Fruit fly (Drosophila melanogaster) whole organism, pupa: ENCODE data around the gene Gprk2.

ENCODE experiments used
- CG10348 ChIP-seq: fragments of 200-800 bp; sonication (Bioruptor generic); IDR thresholded peaks from 2 replicates; pipeline ENCODE4 v1.3.6; 2022; ENCODE audit warnings: missing biosample characterization, missing genetic modification characterization
- CG12605 ChIP-seq: fragments of 200-800 bp; sonication (Bioruptor generic); IDR thresholded peaks from 2 replicates; pipeline ENCODE4 v1.3.6; 2022; ENCODE audit warnings: missing biosample characterization, missing genetic modification characterization
- CG13204 ChIP-seq: fragments of 200-800 bp; sonication (Bioruptor generic); optimal IDR thresholded peaks from 2 replicates; lab custom pipeline; 2018; ENCODE audit warnings: missing biosample characterization, mild to moderate bottlenecking, missing genetic modification characterization, moderate library complexity
- CG14655 ChIP-seq: fragments of 200-800 bp; sonication (Bioruptor generic); optimal IDR thresholded peaks from 3 replicates; lab custom pipeline; 2017; ENCODE audit warnings: mild to moderate bottlenecking, missing biosample characterization, missing genetic modification reagents, missing genetic modification characterization
- CG15710 ChIP-seq: fragments of 200-800 bp; sonication (Bioruptor generic); optimal IDR thresholded peaks from 2 replicates; lab custom pipeline; 2018; ENCODE audit warnings: missing biosample characterization, mild to moderate bottlenecking, missing genetic modification characterization, moderate library complexity
- CG17806 ChIP-seq: fragments of 200-800 bp; sonication (Bioruptor generic); optimal IDR thresholded peaks from 2 replicates; lab custom pipeline; 2018; ENCODE audit warnings: missing biosample characterization, mild to moderate bottlenecking, missing genetic modification characterization, moderate library complexity
- CG32121 ChIP-seq: fragments of 200-800 bp; sonication (Bioruptor generic); IDR thresholded peaks from 2 replicates; pipeline ENCODE4 v1.3.6; 2022; ENCODE audit warnings: missing biosample characterization, missing genetic modification characterization
- CG34367 ChIP-seq: fragments of 200-800 bp; sonication (Bioruptor generic); optimal IDR thresholded peaks from 2 replicates; lab custom pipeline; 2018; ENCODE audit warnings: missing biosample characterization, mild to moderate bottlenecking, missing genetic modification characterization
- CG4496 ChIP-seq: fragments of 200-800 bp; sonication (Bioruptor generic); IDR thresholded peaks from 3 replicates; pipeline ENCODE4 v1.3.6; 2022; ENCODE audit warnings: missing biosample characterization, missing genetic modification characterization
- CG8159 ChIP-seq: fragments of 200-800 bp; sonication (Bioruptor generic); optimal IDR thresholded peaks from 3 replicates; lab custom pipeline; 2018; ENCODE audit warnings: missing biosample characterization, mild to moderate bottlenecking, missing genetic modification characterization, moderate library complexity
- CG8301 ChIP-seq: fragments of 200-800 bp; sonication (Bioruptor generic); optimal IDR thresholded peaks from 2 replicates; lab custom pipeline; 2018; ENCODE audit warnings: missing biosample characterization, mild to moderate bottlenecking, missing genetic modification characterization
- CG9948 ChIP-seq: fragments of 200-800 bp; sonication (Bioruptor generic); optimal IDR thresholded peaks from 2 replicates; lab custom pipeline; 2018; ENCODE audit warnings: missing biosample characterization, mild to moderate bottlenecking, missing genetic modification characterization, moderate library complexity
- D1 ChIP-seq: fragments of 200-800 bp; sonication (Bioruptor generic); optimal IDR thresholded peaks from 2 replicates; lab custom pipeline; 2018; ENCODE audit warnings: missing biosample characterization, mild to moderate bottlenecking, missing genetic modification characterization, moderate library complexity
- EcR ChIP-seq: fragments of 200-800 bp; sonication (Bioruptor generic); optimal IDR thresholded peaks from 3 replicates; lab custom pipeline; 2019; ENCODE audit warnings: missing biosample characterization, missing genetic modification characterization, mild to moderate bottlenecking, moderate library complexity, missing genetic modification reagents
- Ets98B ChIP-seq: fragments of 200-800 bp; sonication (Bioruptor generic); IDR thresholded peaks from 2 replicates; pipeline ENCODE4 v1.3.6; 2022; ENCODE audit warnings: missing biosample characterization, missing genetic modification characterization
- Pif1A ChIP-seq: fragments of 200-800 bp; sonication (Bioruptor generic); optimal IDR thresholded peaks from 3 replicates; lab custom pipeline; 2016; ENCODE audit warnings: missing biosample characterization, missing genetic modification characterization
- Pif1B ChIP-seq: fragments of 200-800 bp; sonication (Bioruptor generic); optimal IDR thresholded peaks from 3 replicates; lab custom pipeline; 2016; ENCODE audit warnings: missing biosample characterization, missing genetic modification characterization
- Snoo ChIP-seq: fragments of 200-800 bp; sonication (Bioruptor generic); optimal IDR thresholded peaks from 3 replicates; lab custom pipeline; 2017; ENCODE audit warnings: missing biosample characterization, mild to moderate bottlenecking, missing genetic modification characterization, inconsistent platforms
- fd96Ca ChIP-seq: fragments of 200-800 bp; sonication (Bioruptor generic); IDR thresholded peaks from 3 replicates; pipeline ENCODE4 v1.3.6; 2022; ENCODE audit warnings: missing biosample characterization, missing genetic modification characterization
- gl ChIP-seq: fragments of 200-800 bp; sonication (Bioruptor generic); optimal IDR thresholded peaks from 2 replicates; lab custom pipeline; 2018; ENCODE audit warnings: missing biosample characterization, mild to moderate bottlenecking, missing genetic modification characterization
- rn ChIP-seq: fragments of 200-800 bp; sonication (Bioruptor generic); IDR thresholded peaks from 2 replicates; pipeline ENCODE4 v1.3.6; 2022; ENCODE audit warnings: missing biosample characterization, missing genetic modification characterization

Gprk2 gene

dm6 chr3R:31482117-31482516 is 77.1 kb downstream of the Gprk2 start:
- no peak for TF ChIP-seq D1 (tag; lab: Kevin White, UChicago)
- no peak for TF ChIP-seq gl (tag; lab: Kevin White, UChicago)
- TF ChIP-seq CG13204 = no peak
- peak; percentile 68 for TF ChIP-seq CG14655 (GFP tag; lab: Kevin White, UChicago)
- TF ChIP-seq CG12605 (GFP tag; lab: Robert Waterston, UW) = peak; percentile 54
- peak; percentile 68 for TF ChIP-seq Pif1A (GFP tag; lab: Kevin White, UChicago)
- TF ChIP-seq rn (GFP tag; lab: Robert Waterston, UW) = no peak
- TF ChIP-seq Ets98B (GFP tag; lab: Robert Waterston, UW) = peak; percentile 76
- peak; percentile 70 for TF ChIP-seq CG8301 (tag; lab: Kevin White, UChicago)
- TF ChIP-seq CG17806 (tag; lab: Kevin White, UChicago) = no peak
- TF ChIP-seq EcR (GFP tag; lab: Kevin White, UChicago) = no peak
- no peak for TF ChIP-seq Snoo (tag; lab: Kevin White, UChicago)
- TF ChIP-seq CG4496 (GFP tag; lab: Robert Waterston, UW) = peak; percentile 72
- peak; percentile 60 for TF ChIP-seq CG15710 (tag; lab: Kevin White, UChicago)
- peak; percentile 21 for TF ChIP-seq CG9948 (tag; lab: Kevin White, UChicago)
- TF ChIP-seq fd96Ca (GFP tag; lab: Robert Waterston, UW) = peak; percentile 86
- TF ChIP-seq Pif1B (GFP tag; lab: Kevin White, UChicago) = peak; percentile 53
- peak; percentile 44 for TF ChIP-seq CG34367 (tag; lab: Kevin White, UChicago)
- peak; percentile 68 for TF ChIP-seq CG32121 (GFP tag; lab: Robert Waterston, UW)
- TF ChIP-seq CG8159 = peak; percentile 44
- TF ChIP-seq CG10348 (GFP tag; lab: Robert Waterston, UW) = 0 out of 2 replicates have a peak, but pooled peaks have one; percentile 15

DNA sequence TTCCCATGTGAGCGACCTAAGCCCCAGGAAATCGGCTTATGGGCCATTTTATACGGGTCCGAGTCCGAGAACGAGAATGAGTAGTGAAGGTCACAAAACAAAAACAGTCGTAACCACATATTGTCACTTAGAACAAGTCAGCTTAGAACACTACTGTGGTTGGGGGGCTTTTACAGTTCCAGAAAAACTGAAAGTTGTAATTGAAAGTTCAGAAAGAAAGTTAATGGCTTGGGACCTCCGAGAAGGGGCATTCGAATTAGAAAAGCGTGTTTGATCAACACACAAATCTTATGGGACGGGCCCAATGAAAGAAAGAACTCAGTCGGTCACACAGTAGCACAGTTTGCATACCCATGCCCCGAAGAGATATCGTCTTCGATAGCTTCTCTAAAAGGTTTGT is 78.0 kb downstream of the Gprk2 start:
- TF ChIP-seq CG13204 (no peak), fd96Ca (GFP tag; lab: Robert Waterston, UW) (no peak), CG15710 (tag; lab: Kevin White, UChicago) (no peak), CG17806 (tag; lab: Kevin White, UChicago) (no peak), CG10348 (GFP tag; lab: Robert Waterston, UW) (no peak), CG9948 (tag; lab: Kevin White, UChicago) (no peak), D1 (tag; lab: Kevin White, UChicago) (no peak), CG8159 (no peak), gl (tag; lab: Kevin White, UChicago) (no peak), CG8301 (tag; lab: Kevin White, UChicago) (no peak), Pif1B (GFP tag; lab: Kevin White, UChicago) (no peak), EcR (GFP tag; lab: Kevin White, UChicago) (no peak), CG12605 (GFP tag; lab: Robert Waterston, UW) (no peak), CG32121 (GFP tag; lab: Robert Waterston, UW) (no peak), CG14655 (GFP tag; lab: Kevin White, UChicago) (no peak)

- 0 out of 3 replicates have a peak, but pooled peaks have one; percentile 10 for TF ChIP-seq CG4496 (GFP tag; lab: Robert Waterston, UW)
- TF ChIP-seq rn (GFP tag; lab: Robert Waterston, UW) = no peak
Observed at dm6 chr3R:31499114-31499513, 94.1 kb downstream of the Gprk2 start, which contains the start of gene mey. Gene mey, plus strand, starts transcription at chr3R:31499235.

- TF ChIP-seq CG15710 (tag; lab: Kevin White, UChicago) = peak; percentile 50
- TF ChIP-seq rn (GFP tag; lab: Robert Waterston, UW) = no peak
- no peak for TF ChIP-seq gl (tag; lab: Kevin White, UChicago)
- TF ChIP-seq Snoo (tag; lab: Kevin White, UChicago) = no peak
- no peak for TF ChIP-seq CG12605 (GFP tag; lab: Robert Waterston, UW)
- no peak for TF ChIP-seq D1 (tag; lab: Kevin White, UChicago)
- peak; percentile 39 for TF ChIP-seq CG8301 (tag; lab: Kevin White, UChicago)
- TF ChIP-seq Pif1A (GFP tag; lab: Kevin White, UChicago) = peak; percentile 42
- peak; percentile 34 for TF ChIP-seq CG9948 (tag; lab: Kevin White, UChicago)
- peak; percentile 52 for TF ChIP-seq CG17806 (tag; lab: Kevin White, UChicago)
- no peak for TF ChIP-seq CG10348 (GFP tag; lab: Robert Waterston, UW)
- no peak for TF ChIP-seq CG13204
- TF ChIP-seq CG8159 = peak; percentile 62
- peak; percentile 33 for TF ChIP-seq Pif1B (GFP tag; lab: Kevin White, UChicago)
- no peak for TF ChIP-seq Ets98B (GFP tag; lab: Robert Waterston, UW)
- TF ChIP-seq CG4496 (GFP tag; lab: Robert Waterston, UW) = no peak
- no peak for TF ChIP-seq CG32121 (GFP tag; lab: Robert Waterston, UW)
- TF ChIP-seq CG34367 (tag; lab: Kevin White, UChicago) = peak; percentile 26
- TF ChIP-seq CG14655 (GFP tag; lab: Kevin White, UChicago) = peak; percentile 45
- TF ChIP-seq EcR (GFP tag; lab: Kevin White, UChicago) = no peak
- TF ChIP-seq fd96Ca (GFP tag; lab: Robert Waterston, UW) = no peak
Observed at dm6 chr3R:31503665-31504064, 98.6 kb downstream of the Gprk2 start.

- TF ChIP-seq EcR (GFP tag; lab: Kevin White, UChicago) = peak; percentile 88
- no peak for TF ChIP-seq Snoo (tag; lab: Kevin White, UChicago)
- peak; percentile 96 for TF ChIP-seq CG13204
- no peak for TF ChIP-seq CG34367 (tag; lab: Kevin White, UChicago)
Observed at dm6 chr3R:31504731-31505252, 99.7 kb downstream of the Gprk2 start.
